Worm (Caenorhabditis elegans): ENCODE results near the gene Y38E10A.2.

The Y38E10A.2 gene

DNA sequence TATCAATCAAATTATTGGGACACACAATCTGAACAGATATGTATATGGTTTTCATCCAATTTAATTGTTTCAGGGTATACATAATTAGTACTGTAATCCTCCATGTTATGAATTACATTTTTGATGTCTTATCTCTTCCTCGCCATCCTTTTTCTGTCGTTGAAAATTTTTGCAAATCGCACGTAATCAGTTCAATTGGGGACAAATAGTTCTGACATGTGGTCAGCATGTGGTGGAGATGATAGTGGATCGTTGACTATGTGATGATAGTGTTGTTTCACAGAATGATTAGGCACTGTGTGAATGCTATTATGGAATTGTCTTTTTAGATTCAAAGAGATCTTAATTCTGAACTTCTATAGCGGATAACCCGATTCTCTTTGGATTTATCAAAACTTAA is 42.0 kb upstream of the Y38E10A.2 start:
- TF ChIP-seq ama-1 (optimal IDR thresholded peaks at IDR 0.05): no peak
- TF ChIP-seq scrt-1 (GFP tag; IDR thresholded peaks at IDR 0.05): no peak
- no peak for TF ChIP-seq ets-7 (tag; optimal IDR thresholded peaks at IDR 0.05)

ce11 chrII:12612218-12612617 is 38.8 kb upstream of the Y38E10A.2 start, which contains the start of gene nspe-4:
Gene nspe-4, plus strand, starts transcription at chrII:12612518.
- no peak for TF ChIP-seq hmg-4 (GFP tag; optimal IDR thresholded peaks at IDR 0.05)
- no peak for TF ChIP-seq scrt-1 (GFP tag; IDR thresholded peaks at IDR 0.05)
- TF ChIP-seq ets-7 (tag; optimal IDR thresholded peaks at IDR 0.05): no peak
- TF ChIP-seq F13C5.2 (tag; optimal IDR thresholded peaks at IDR 0.05): no peak
- TF ChIP-seq tbx-11 (GFP tag; IDR thresholded peaks at IDR 0.05): no peak
- no peak for TF ChIP-seq ama-1 (optimal IDR thresholded peaks at IDR 0.05)
- no peak for TF ChIP-seq tra-4 (tag; optimal IDR thresholded peaks at IDR 0.05)
- no peak for TF ChIP-seq B0310.2 (tag; optimal IDR thresholded peaks at IDR 0.05)
- no peak for TF ChIP-seq ceh-36 (tag; optimal IDR thresholded peaks at IDR 0.05)
- TF ChIP-seq flt-1 (GFP tag; IDR thresholded peaks at IDR 0.05): no peak
- TF ChIP-seq tbx-37 (GFP tag; conservative IDR thresholded peaks at IDR 0.05): no peak
- no peak for TF ChIP-seq ceh-13 (GFP tag; optimal IDR thresholded peaks at IDR 0.05)
- no peak for TF ChIP-seq hnd-1 (tag; optimal IDR thresholded peaks at IDR 0.05)
- TF ChIP-seq sea-1 (GFP tag; conservative IDR thresholded peaks at IDR 0.05): no peak
- TF ChIP-seq pes-1 (GFP tag; IDR thresholded peaks at IDR 0.05): no peak
- no peak for TF ChIP-seq aly-1 (tag; optimal IDR thresholded peaks at IDR 0.05)
- no peak for TF ChIP-seq hmbx-1 (tag; optimal IDR thresholded peaks at IDR 0.05)

- TF ChIP-seq flt-1 (GFP tag; IDR thresholded peaks at IDR 0.05): no peak
- TF ChIP-seq ceh-36 (tag; optimal IDR thresholded peaks at IDR 0.05): no peak
- no peak for TF ChIP-seq tbx-37 (GFP tag; conservative IDR thresholded peaks at IDR 0.05)
- no peak for TF ChIP-seq ceh-13 (GFP tag; optimal IDR thresholded peaks at IDR 0.05)
Observed at ce11 chrII:12608653-12609052, 35.2 kb upstream of the Y38E10A.2 start, which contains the start of gene Y38E10A.9. Gene Y38E10A.9, plus strand, starts transcription at chrII:12608953.

DNA sequence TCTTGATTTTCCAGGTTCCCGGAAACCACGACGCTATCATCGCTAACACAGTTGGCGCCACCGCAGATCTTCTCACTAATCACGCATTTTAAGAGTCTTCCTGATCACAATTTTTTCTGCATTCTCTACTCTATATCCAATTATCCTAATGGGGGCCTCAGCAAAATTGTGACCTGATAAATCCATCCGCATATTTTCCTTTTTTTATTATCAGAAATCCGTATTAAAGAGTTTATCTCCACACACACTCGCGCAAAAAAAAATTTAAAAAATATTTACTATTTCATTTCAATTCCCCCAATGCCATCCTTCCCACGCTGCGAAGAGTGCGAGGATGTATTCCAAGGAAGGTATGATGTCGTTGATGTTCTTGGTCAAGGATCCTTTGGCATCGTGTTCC is 33.5 kb upstream of the Y38E10A.2 start, which contains the start of gene Y38E10A.8:
Gene Y38E10A.8, plus strand, starts transcription at position 301 of the 400 bp plus-strand sequence.
- TF ChIP-seq ceh-36 (tag; optimal IDR thresholded peaks at IDR 0.05) (no peak), tbx-37 (GFP tag; conservative IDR thresholded peaks at IDR 0.05) (no peak), ets-7 (tag; optimal IDR thresholded peaks at IDR 0.05) (no peak), tra-4 (tag; optimal IDR thresholded peaks at IDR 0.05) (no peak), F13C5.2 (tag; optimal IDR thresholded peaks at IDR 0.05) (no peak), pes-1 (GFP tag; IDR thresholded peaks at IDR 0.05) (no peak), sea-1 (GFP tag; conservative IDR thresholded peaks at IDR 0.05) (no peak), ama-1 (optimal IDR thresholded peaks at IDR 0.05) (no peak), flt-1 (GFP tag; IDR thresholded peaks at IDR 0.05) (no peak), tbx-11 (GFP tag; IDR thresholded peaks at IDR 0.05) (no peak), hnd-1 (tag; optimal IDR thresholded peaks at IDR 0.05) (no peak), hmbx-1 (tag; optimal IDR thresholded peaks at IDR 0.05) (no peak), scrt-1 (GFP tag; IDR thresholded peaks at IDR 0.05) (no peak), hmg-4 (GFP tag; optimal IDR thresholded peaks at IDR 0.05) (no peak)

ce11 chrII:12606108-12606507 is 32.7 kb upstream of the Y38E10A.2 start:
- TF ChIP-seq sea-1 (GFP tag; conservative IDR thresholded peaks at IDR 0.05) (no peak), hmg-4 (GFP tag; optimal IDR thresholded peaks at IDR 0.05) (no peak), pes-1 (GFP tag; IDR thresholded peaks at IDR 0.05) (no peak), ama-1 (optimal IDR thresholded peaks at IDR 0.05) (no peak), hnd-1 (tag; optimal IDR thresholded peaks at IDR 0.05) (no peak), aly-1 (tag; optimal IDR thresholded peaks at IDR 0.05) (no peak), ets-7 (tag; optimal IDR thresholded peaks at IDR 0.05) (no peak), ceh-13 (GFP tag; optimal IDR thresholded peaks at IDR 0.05) (no peak), B0310.2 (tag; optimal IDR thresholded peaks at IDR 0.05) (no peak), tbx-11 (GFP tag; IDR thresholded peaks at IDR 0.05) (no peak; the same call in 1 of the 2 replicates), tra-4 (tag; optimal IDR thresholded peaks at IDR 0.05) (no peak), hmbx-1 (tag; optimal IDR thresholded peaks at IDR 0.05) (no peak), flt-1 (GFP tag; IDR thresholded peaks at IDR 0.05) (no peak), scrt-1 (GFP tag; IDR thresholded peaks at IDR 0.05) (no peak), tbx-37 (GFP tag; conservative IDR thresholded peaks at IDR 0.05) (no peak), ceh-36 (tag; optimal IDR thresholded peaks at IDR 0.05) (no peak), F13C5.2 (tag; optimal IDR thresholded peaks at IDR 0.05) (no peak)

DNA sequence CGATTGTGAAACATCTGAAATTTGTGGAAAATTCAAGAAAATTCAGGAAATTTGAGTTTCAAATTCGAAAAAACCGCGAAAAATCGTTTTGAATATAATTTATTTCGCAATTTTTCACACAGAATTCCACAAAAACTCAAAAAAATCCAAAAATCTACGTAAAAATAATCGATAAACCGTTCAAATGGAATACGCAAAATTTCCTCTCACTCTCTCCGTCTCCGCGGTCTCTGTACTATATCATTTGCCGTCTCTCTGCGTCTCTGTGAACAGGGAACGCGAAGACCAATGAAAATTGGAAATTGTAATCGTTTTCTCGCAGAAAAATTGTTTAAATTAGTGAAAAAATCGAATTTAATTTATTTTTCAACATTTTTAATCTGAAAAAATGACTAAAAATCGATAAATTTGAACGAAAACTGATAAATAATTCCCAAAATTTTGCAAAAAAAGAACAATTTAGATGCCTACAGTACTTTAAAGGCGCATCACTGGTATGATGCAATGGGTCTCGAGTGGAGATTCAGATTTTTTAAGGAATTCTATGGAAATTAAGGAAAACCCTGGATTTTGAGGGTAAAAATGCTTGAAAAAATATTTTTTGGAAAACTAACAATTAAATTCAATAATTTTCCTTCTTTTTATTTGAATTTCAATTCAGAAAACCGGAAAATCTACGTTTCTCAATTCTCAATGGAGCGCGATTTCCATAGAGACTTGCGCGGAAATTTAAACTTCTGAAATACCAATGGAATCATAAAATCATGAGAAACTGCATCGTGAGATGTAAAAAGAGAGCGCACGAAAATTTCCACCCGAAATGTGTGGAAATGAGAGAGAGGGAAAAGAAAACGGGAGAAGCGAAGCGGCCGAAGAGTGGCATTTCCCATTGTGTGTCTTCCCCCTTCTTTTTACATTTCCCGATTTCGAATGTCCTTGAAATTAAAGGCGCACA is 30.5 kb upstream of the Y38E10A.2 start, which contains the start of the genes ceh-100 and lips-15:
Gene ceh-100, minus strand, starts transcription at position 14 of the 955 bp plus-strand sequence.
Gene lips-15, plus strand, starts transcription at position 720 of the 955 bp plus-strand sequence.
- TF ChIP-seq ama-1 (optimal IDR thresholded peaks at IDR 0.05): no peak
- no peak for TF ChIP-seq hmbx-1 (tag; optimal IDR thresholded peaks at IDR 0.05)
- TF ChIP-seq scrt-1 (GFP tag; IDR thresholded peaks at IDR 0.05): no peak
- no peak for TF ChIP-seq tra-4 (tag; optimal IDR thresholded peaks at IDR 0.05)
- no peak for TF ChIP-seq ceh-36 (tag; optimal IDR thresholded peaks at IDR 0.05)
- no peak for TF ChIP-seq flt-1 (GFP tag; IDR thresholded peaks at IDR 0.05)
- no peak for TF ChIP-seq hmg-4 (GFP tag; optimal IDR thresholded peaks at IDR 0.05)
- no peak for TF ChIP-seq ceh-13 (GFP tag; optimal IDR thresholded peaks at IDR 0.05)
- TF ChIP-seq pes-1 (GFP tag; IDR thresholded peaks at IDR 0.05): no peak
- TF ChIP-seq aly-1 (tag; optimal IDR thresholded peaks at IDR 0.05): no peak
- TF ChIP-seq sea-1 (GFP tag; conservative IDR thresholded peaks at IDR 0.05): no peak

ce11 chrII:12580952-12581351 is 7.5 kb upstream of the Y38E10A.2 start, which contains the start of gene clec-4:
Gene clec-4, minus strand, starts transcription at chrII:12581113.
- TF ChIP-seq hmg-4 (GFP tag; optimal IDR thresholded peaks at IDR 0.05) (no peak), aly-1 (tag; optimal IDR thresholded peaks at IDR 0.05) (no peak), tra-4 (tag; optimal IDR thresholded peaks at IDR 0.05) (no peak), ceh-13 (GFP tag; optimal IDR thresholded peaks at IDR 0.05) (no peak), ama-1 (optimal IDR thresholded peaks at IDR 0.05) (no peak), ceh-36 (tag; optimal IDR thresholded peaks at IDR 0.05) (no peak), tbx-37 (GFP tag; conservative IDR thresholded peaks at IDR 0.05) (no peak), flt-1 (GFP tag; IDR thresholded peaks at IDR 0.05) (no peak), sea-1 (GFP tag; conservative IDR thresholded peaks at IDR 0.05) (no peak)

Data from whole organism, early embryonic.